Fruit fly (Drosophila melanogaster) whole organism, pupa: ENCODE data around the gene Rala.

Experiments
- CG10348 ChIP-seq: fragments of 200-800 bp; sonication (Bioruptor generic); IDR thresholded peaks from 2 replicates; pipeline ENCODE4 v1.3.6; 2022; ENCODE audit warnings: missing biosample characterization, missing genetic modification characterization
- CG12605 ChIP-seq: fragments of 200-800 bp; sonication (Bioruptor generic); IDR thresholded peaks from 2 replicates; pipeline ENCODE4 v1.3.6; 2022; ENCODE audit warnings: missing biosample characterization, missing genetic modification characterization
- CG13204 ChIP-seq: fragments of 200-800 bp; sonication (Bioruptor generic); optimal IDR thresholded peaks from 2 replicates; lab custom pipeline; 2018; ENCODE audit warnings: missing biosample characterization, mild to moderate bottlenecking, missing genetic modification characterization, moderate library complexity
- CG14655 ChIP-seq: fragments of 200-800 bp; sonication (Bioruptor generic); optimal IDR thresholded peaks from 3 replicates; lab custom pipeline; 2017; ENCODE audit warnings: mild to moderate bottlenecking, missing biosample characterization, missing genetic modification reagents, missing genetic modification characterization
- CG15710 ChIP-seq: fragments of 200-800 bp; sonication (Bioruptor generic); optimal IDR thresholded peaks from 2 replicates; lab custom pipeline; 2018; ENCODE audit warnings: missing biosample characterization, mild to moderate bottlenecking, missing genetic modification characterization, moderate library complexity
- CG17806 ChIP-seq: fragments of 200-800 bp; sonication (Bioruptor generic); optimal IDR thresholded peaks from 2 replicates; lab custom pipeline; 2018; ENCODE audit warnings: missing biosample characterization, mild to moderate bottlenecking, missing genetic modification characterization, moderate library complexity
- CG32121 ChIP-seq: fragments of 200-800 bp; sonication (Bioruptor generic); IDR thresholded peaks from 2 replicates; pipeline ENCODE4 v1.3.6; 2022; ENCODE audit warnings: missing biosample characterization, missing genetic modification characterization
- CG34367 ChIP-seq: fragments of 200-800 bp; sonication (Bioruptor generic); optimal IDR thresholded peaks from 2 replicates; lab custom pipeline; 2018; ENCODE audit warnings: missing biosample characterization, mild to moderate bottlenecking, missing genetic modification characterization
- CG4496 ChIP-seq: fragments of 200-800 bp; sonication (Bioruptor generic); IDR thresholded peaks from 3 replicates; pipeline ENCODE4 v1.3.6; 2022; ENCODE audit warnings: missing biosample characterization, missing genetic modification characterization
- CG8159 ChIP-seq: fragments of 200-800 bp; sonication (Bioruptor generic); optimal IDR thresholded peaks from 3 replicates; lab custom pipeline; 2018; ENCODE audit warnings: missing biosample characterization, mild to moderate bottlenecking, missing genetic modification characterization, moderate library complexity
- CG8301 ChIP-seq: fragments of 200-800 bp; sonication (Bioruptor generic); optimal IDR thresholded peaks from 2 replicates; lab custom pipeline; 2018; ENCODE audit warnings: missing biosample characterization, mild to moderate bottlenecking, missing genetic modification characterization
- CG9948 ChIP-seq: fragments of 200-800 bp; sonication (Bioruptor generic); optimal IDR thresholded peaks from 2 replicates; lab custom pipeline; 2018; ENCODE audit warnings: missing biosample characterization, mild to moderate bottlenecking, missing genetic modification characterization, moderate library complexity
- D1 ChIP-seq: fragments of 200-800 bp; sonication (Bioruptor generic); optimal IDR thresholded peaks from 2 replicates; lab custom pipeline; 2018; ENCODE audit warnings: missing biosample characterization, mild to moderate bottlenecking, missing genetic modification characterization, moderate library complexity
- EcR ChIP-seq: fragments of 200-800 bp; sonication (Bioruptor generic); optimal IDR thresholded peaks from 3 replicates; lab custom pipeline; 2019; ENCODE audit warnings: missing biosample characterization, missing genetic modification characterization, mild to moderate bottlenecking, moderate library complexity, missing genetic modification reagents
- Ets98B ChIP-seq: fragments of 200-800 bp; sonication (Bioruptor generic); IDR thresholded peaks from 2 replicates; pipeline ENCODE4 v1.3.6; 2022; ENCODE audit warnings: missing biosample characterization, missing genetic modification characterization
- Pif1A ChIP-seq: fragments of 200-800 bp; sonication (Bioruptor generic); optimal IDR thresholded peaks from 3 replicates; lab custom pipeline; 2016; ENCODE audit warnings: missing biosample characterization, missing genetic modification characterization
- Pif1B ChIP-seq: fragments of 200-800 bp; sonication (Bioruptor generic); optimal IDR thresholded peaks from 3 replicates; lab custom pipeline; 2016; ENCODE audit warnings: missing biosample characterization, missing genetic modification characterization
- Snoo ChIP-seq: fragments of 200-800 bp; sonication (Bioruptor generic); optimal IDR thresholded peaks from 3 replicates; lab custom pipeline; 2017; ENCODE audit warnings: missing biosample characterization, mild to moderate bottlenecking, missing genetic modification characterization, inconsistent platforms
- fd96Ca ChIP-seq: fragments of 200-800 bp; sonication (Bioruptor generic); IDR thresholded peaks from 3 replicates; pipeline ENCODE4 v1.3.6; 2022; ENCODE audit warnings: missing biosample characterization, missing genetic modification characterization
- gl ChIP-seq: fragments of 200-800 bp; sonication (Bioruptor generic); optimal IDR thresholded peaks from 2 replicates; lab custom pipeline; 2018; ENCODE audit warnings: missing biosample characterization, mild to moderate bottlenecking, missing genetic modification characterization
- rn ChIP-seq: fragments of 200-800 bp; sonication (Bioruptor generic); IDR thresholded peaks from 2 replicates; pipeline ENCODE4 v1.3.6; 2022; ENCODE audit warnings: missing biosample characterization, missing genetic modification characterization

Gene Rala

DNA sequence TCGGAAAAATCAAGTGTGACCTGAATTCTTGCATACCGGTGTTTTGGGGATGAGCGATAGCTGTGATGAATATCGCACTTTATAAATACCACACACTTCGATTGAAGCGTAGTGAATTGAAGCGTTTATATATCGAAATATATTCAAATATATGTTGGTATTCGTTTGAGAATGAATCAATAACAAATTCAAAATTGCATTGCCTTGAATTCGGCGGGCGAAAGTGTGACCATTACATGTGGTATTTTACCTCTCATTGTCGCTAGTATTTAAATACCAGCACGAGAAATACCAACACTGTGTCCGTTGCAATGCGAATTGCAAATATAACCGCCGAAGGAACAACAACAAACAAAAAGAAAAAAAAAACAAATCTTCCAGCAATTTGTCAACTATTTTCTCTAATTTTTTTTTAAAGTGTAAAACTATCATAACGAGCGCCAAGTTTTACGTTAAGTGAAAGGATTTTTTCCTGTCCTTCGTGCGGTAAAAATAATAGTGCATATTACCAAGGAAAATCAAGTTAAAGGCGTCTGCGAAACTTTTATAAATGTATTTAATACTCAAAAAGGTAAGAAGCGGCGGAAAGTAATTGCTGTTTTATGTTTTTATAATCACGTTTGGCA, 47.9 kb downstream of the Rala start, which contains the start of the genes Parg and Mnt:
TSS of gene Parg (minus strand) at position 34 of the 626 bp plus-strand sequence.
TSS of gene Mnt (plus strand) at position 333 of the 626 bp plus-strand sequence.
- TF ChIP-seq CG4496 (GFP tag; lab: Robert Waterston, UW) (0 out of 3 replicates have a peak, but pooled peaks have one; percentile 13), fd96Ca (GFP tag; lab: Robert Waterston, UW) (no peak)

DNA sequence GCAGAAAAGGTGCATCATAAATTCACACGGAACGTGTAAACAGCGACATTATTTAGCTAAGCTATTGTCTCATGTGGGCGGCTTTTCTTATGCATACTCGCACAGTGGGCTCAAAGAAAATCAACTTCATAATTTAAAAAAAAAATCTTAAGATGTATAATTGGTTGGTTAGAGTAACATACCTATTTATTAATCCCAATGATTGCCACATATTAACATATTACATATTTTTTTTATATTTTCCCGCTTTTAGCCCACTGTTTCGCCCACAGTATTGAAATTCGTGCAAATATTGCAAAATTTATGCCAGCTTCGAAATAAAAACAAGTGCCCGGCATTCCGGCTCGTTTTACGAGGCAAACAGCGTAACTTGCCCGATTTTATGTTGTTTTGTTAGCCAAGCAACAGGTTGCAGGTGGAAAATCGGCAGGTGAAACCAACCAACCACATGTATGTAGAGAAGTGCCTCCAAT, 52.2 kb downstream of the Rala start, which contains the start of gene Ilp7:
TSS of gene Ilp7 (plus strand) at position 423 of the 473 bp plus-strand sequence.
- no peak for TF ChIP-seq fd96Ca (GFP tag; lab: Robert Waterston, UW)
- TF ChIP-seq CG9948 (tag; lab: Kevin White, UChicago) = no peak
- TF ChIP-seq gl (tag; lab: Kevin White, UChicago) = no peak
- TF ChIP-seq CG4496 (GFP tag; lab: Robert Waterston, UW) = peak; percentile 54; the same call in 1 of the 3 replicates
- TF ChIP-seq CG12605 (GFP tag; lab: Robert Waterston, UW) = no peak; the same call in 1 of the 2 replicates
- TF ChIP-seq rn = no peak
- no peak for TF ChIP-seq Pif1A (GFP tag; lab: Kevin White, UChicago)
- TF ChIP-seq EcR (GFP tag; lab: Kevin White, UChicago) = no peak
- no peak for TF ChIP-seq CG14655 (GFP tag; lab: Kevin White, UChicago)
- TF ChIP-seq Ets98B = no peak; the same call in 1 of the 2 replicates
- TF ChIP-seq CG32121 (GFP tag; lab: Robert Waterston, UW) = 0 out of 2 replicates have a peak, but pooled peaks have one; percentile 39
- TF ChIP-seq CG34367 (tag; lab: Kevin White, UChicago) = no peak
- no peak for TF ChIP-seq CG15710
- no peak for TF ChIP-seq D1 (tag; lab: Kevin White, UChicago)
- TF ChIP-seq Pif1B (GFP tag; lab: Kevin White, UChicago) = no peak
- no peak for TF ChIP-seq CG17806 (tag; lab: Kevin White, UChicago)
- TF ChIP-seq CG8301 (tag; lab: Kevin White, UChicago) = no peak
- TF ChIP-seq CG8159 (tag; lab: Kevin White, UChicago) = peak; percentile 23
- no peak for TF ChIP-seq CG13204 (GFP tag; lab: Kevin White, UChicago)
- TF ChIP-seq CG10348 (GFP tag; lab: Robert Waterston, UW) = no peak
- no peak for TF ChIP-seq Snoo (tag; lab: Kevin White, UChicago)
